Worm (Caenorhabditis elegans) whole organism, young adult: ENCODE data around the gene rfs-1.

Experiments used
- nhr-90 ChIP-seq: sonication (generic microtip); optimal IDR thresholded peaks from 2 replicates; lab custom pipeline; 2016; ENCODE audit warnings: missing genotype, mild to moderate bottlenecking, missing genetic modification characterization, missing compliant biosample characterization
- sea-2 ChIP-seq: fragments of 200-800 bp; sonication (Bioruptor generic); IDR thresholded peaks from 2 replicates; pipeline ENCODE4 v1.3.6; 2022; ENCODE audit warnings: missing genetic modification characterization, missing compliant biosample characterization

DNA sequence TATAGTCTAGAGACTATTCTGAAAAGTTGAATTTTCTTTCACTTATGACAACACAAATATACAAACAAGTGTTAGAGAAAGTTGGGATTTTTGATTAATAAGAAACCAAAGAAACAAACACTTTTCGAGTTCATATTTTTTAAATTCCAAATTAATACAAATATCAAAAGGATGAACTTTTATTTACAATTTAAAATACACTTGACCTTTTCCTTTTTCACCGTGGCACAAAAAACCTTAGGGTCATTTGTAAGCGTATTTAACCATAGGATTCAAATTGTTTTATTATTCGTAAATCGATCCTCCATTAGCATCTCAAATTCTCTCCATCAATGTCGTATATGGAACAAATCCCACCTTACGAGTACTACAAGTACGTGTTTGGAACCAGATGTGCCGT, 9.6 kb downstream of the rfs-1 start, which contains the start of gene C02F5.5:
- no peak for TF ChIP-seq nhr-90
- no peak for TF ChIP-seq sea-2 (GFP tag; lab: Robert Waterston, UW)
